Fruit fly (Drosophila melanogaster): ENCODE results near the gene Mst36Fa.

DNA sequence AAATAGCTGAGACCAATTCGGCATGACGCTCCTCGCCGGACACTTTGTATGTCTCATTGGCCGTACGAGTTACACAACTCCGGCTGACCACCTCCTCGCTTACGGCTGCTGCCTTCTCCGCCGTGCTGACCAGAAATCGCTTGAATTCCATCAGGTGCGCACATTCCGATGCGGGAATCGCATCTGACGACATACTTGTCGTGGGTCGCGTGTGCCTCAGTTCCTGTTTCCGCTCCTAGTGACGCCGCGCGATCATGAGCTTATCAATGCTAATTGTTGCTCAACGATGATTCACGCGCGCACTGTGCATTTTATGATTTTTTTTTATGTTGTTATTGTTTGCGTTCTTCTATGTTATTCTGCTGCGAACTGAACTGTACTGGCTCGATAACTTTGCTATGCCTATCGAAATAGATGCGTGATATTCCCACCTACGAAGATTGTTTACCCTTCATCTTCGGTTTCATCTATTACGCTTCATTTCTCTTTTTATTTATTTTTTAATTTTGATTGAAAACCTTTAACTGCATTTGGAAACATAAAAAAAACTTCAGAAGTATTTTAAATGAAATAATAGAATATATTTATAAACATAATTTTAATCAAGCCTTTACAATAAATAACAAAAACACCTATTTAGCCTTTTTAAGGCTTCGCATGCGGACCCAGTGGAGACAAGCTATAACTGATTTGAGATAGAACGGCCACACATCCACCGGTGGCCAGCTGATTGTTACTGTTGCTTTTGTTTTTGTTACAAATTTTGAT is 26.1 kb upstream of the Mst36Fa start, which contains the start of the genes CG10376 and CG10343:
- no peak for TF ChIP-seq CG8478 (optimal IDR thresholded peaks at IDR 0.05)
- no peak for TF ChIP-seq CTCF (optimal IDR thresholded peaks at IDR 0.05)

All from S2 (cell line).